Worm (Caenorhabditis elegans): ENCODE results near the gene acdh-9.

ce11 chrII:808457-808856 lies 39.9 kb downstream of the acdh-9 start, which contains the start of gene F46F5.11:
- no peak for TF ChIP-seq snpc-4 (tag; optimal IDR thresholded peaks at IDR 0.05)
- TF ChIP-seq aly-2 (tag; optimal IDR thresholded peaks at IDR 0.05): no peak
- TF ChIP-seq egl-5 (tag; optimal IDR thresholded peaks at IDR 0.05): no peak
- no peak for TF ChIP-seq pha-4 (tag; optimal IDR thresholded peaks at IDR 0.05)
- TF ChIP-seq zag-1 (tag; optimal IDR thresholded peaks at IDR 0.05): no peak
- TF ChIP-seq nfya-1 (tag; optimal IDR thresholded peaks at IDR 0.05; ENCODE audit: insufficient read depth): no peak
- no peak for TF ChIP-seq tbx-2 (tag; optimal IDR thresholded peaks at IDR 0.05)
- TF ChIP-seq skn-1 (tag; optimal IDR thresholded peaks at IDR 0.05): no peak
- no peak for TF ChIP-seq nhr-23 (tag; optimal IDR thresholded peaks at IDR 0.05)
- no peak for TF ChIP-seq mdl-1 (tag; optimal IDR thresholded peaks at IDR 0.05)
- TF ChIP-seq nhr-67 (tag; optimal IDR thresholded peaks at IDR 0.05): no peak
- TF ChIP-seq nhr-25 (tag; optimal IDR thresholded peaks at IDR 0.05): no peak
- no peak for TF ChIP-seq nhr-77 (tag; optimal IDR thresholded peaks at IDR 0.05)
- no peak for TF ChIP-seq fkh-10 (GFP tag; optimal IDR thresholded peaks at IDR 0.05)

Data from whole organism, L3 larva.